Worm (Caenorhabditis elegans) whole organism, early embryonic: ENCODE results near the gene F07H5.13.

Experiments used
- F13C5.2 ChIP-seq: sonication (generic microtip); optimal IDR thresholded peaks from 2 replicates; lab custom pipeline; 2017; ENCODE audit warnings: mild to moderate bottlenecking, missing genetic modification characterization, inconsistent platforms, missing compliant biosample characterization
- ama-1 ChIP-seq: fragments of 150-350 bp; optimal IDR thresholded peaks from 2 replicates; lab custom pipeline; 2014
- ceh-13 ChIP-seq: fragments of 200-800 bp; sonication (Bioruptor generic); optimal IDR thresholded peaks from 2 replicates; lab custom pipeline; 2018; ENCODE audit warnings: mild to moderate bottlenecking, missing genetic modification characterization, missing compliant biosample characterization
- pes-1 ChIP-seq: fragments of 200-800 bp; sonication (Bioruptor generic); IDR thresholded peaks from 2 replicates; pipeline ENCODE4 v1.3.6; 2022; ENCODE audit warnings: missing genetic modification reagents, missing genetic modification characterization, missing compliant biosample characterization
- scrt-1 ChIP-seq: fragments of 200-800 bp; sonication (Bioruptor generic); IDR thresholded peaks from 2 replicates; pipeline ENCODE4 v1.3.6; 2022; ENCODE audit warnings: missing genetic modification characterization, missing compliant biosample characterization
- tbx-37 ChIP-seq: fragments of 200-800 bp; sonication (Bioruptor generic); conservative IDR thresholded peaks from 2 replicates; pipeline ENCODE4 v1.3.6; 2022; ENCODE audit warnings: missing genetic modification reagents, missing genetic modification characterization, missing compliant biosample characterization
- tra-4 ChIP-seq: sonication (generic microtip); optimal IDR thresholded peaks from 2 replicates; lab custom pipeline; 2017; ENCODE audit warnings: missing genetic modification characterization, missing compliant biosample characterization

ce11 chrII:8813659-8814058 is 23.3 kb downstream of the F07H5.13 start:
- no peak for TF ChIP-seq pes-1
- no peak for TF ChIP-seq tra-4
- no peak for TF ChIP-seq ama-1 (lab: Kevin White, UChicago)
- TF ChIP-seq tbx-37: no peak
- no peak for TF ChIP-seq ceh-13 (GFP tag; lab: Kevin White, UChicago)
- TF ChIP-seq scrt-1 (GFP tag; lab: Robert Waterston, UW): no peak
- TF ChIP-seq F13C5.2 (tag; lab: Kevin White, UChicago): no peak
